Fruit fly (Drosophila melanogaster) whole organism, embryonic: ENCODE data around the gene CG3625.
A peak's percentile ranks its signal among the peaks of the same experiment; 100 is the strongest.

Experiments
- Abd-B ChIP-seq: fragments of 200-800 bp; sonication (Bioruptor generic); optimal IDR thresholded peaks from 2 replicates; lab custom pipeline; 2018; ENCODE audit warnings: missing biosample characterization, mild to moderate bottlenecking, missing genetic modification characterization, moderate library complexity
- Adf1 ChIP-seq: fragments of 200-800 bp; sonication (Bioruptor generic); IDR thresholded peaks from 2 replicates; pipeline ENCODE4 v1.3.6; 2022; ENCODE audit warnings: missing biosample characterization, missing genetic modification characterization
- CG10274 ChIP-seq: fragments of 200-800 bp; sonication (Bioruptor generic); optimal IDR thresholded peaks from 3 replicates; lab custom pipeline; 2017; ENCODE audit warnings: missing biosample characterization, mild to moderate bottlenecking, missing genetic modification characterization
- CG10959 ChIP-seq: fragments of 200-800 bp; sonication (Bioruptor generic); IDR thresholded peaks from 2 replicates; pipeline ENCODE4 v1.3.6; 2022; ENCODE audit warnings: missing biosample characterization, missing genetic modification characterization
- CG10979 ChIP-seq: fragments of 200-800 bp; sonication (Bioruptor generic); optimal IDR thresholded peaks from 2 replicates; lab custom pipeline; 2018; ENCODE audit warnings: missing biosample characterization, mild to moderate bottlenecking, missing genetic modification characterization, moderate library complexity
- CG11696 ChIP-seq: fragments of 200-800 bp; sonication (Bioruptor generic); IDR thresholded peaks from 2 replicates; pipeline ENCODE4 v1.3.6; 2022; ENCODE audit warnings: missing biosample characterization, missing genetic modification characterization
- CG12219 ChIP-seq: fragments of 200-800 bp; sonication (Bioruptor generic); optimal IDR thresholded peaks from 3 replicates; lab custom pipeline; 2018; ENCODE audit warnings: missing biosample characterization, mild to moderate bottlenecking, missing genetic modification characterization
- CG13424 ChIP-seq: fragments of 200-800 bp; sonication (Bioruptor generic); optimal IDR thresholded peaks from 2 replicates; lab custom pipeline; 2019; ENCODE audit warnings: missing biosample characterization, mild to moderate bottlenecking, missing genetic modification characterization, moderate library complexity
- CG15269 ChIP-seq: fragments of 200-800 bp; sonication (Bioruptor generic); optimal IDR thresholded peaks from 2 replicates; lab custom pipeline; 2018; ENCODE audit warnings: missing biosample characterization, mild to moderate bottlenecking, missing genetic modification characterization, moderate library complexity
- CG2678 ChIP-seq: fragments of 200-800 bp; sonication (Bioruptor generic); optimal IDR thresholded peaks from 3 replicates; lab custom pipeline; 2019; ENCODE audit warnings: missing biosample characterization, mild to moderate bottlenecking, missing genetic modification characterization, moderate library complexity
- CG31224 ChIP-seq: fragments of 200-800 bp; sonication (Bioruptor generic); IDR thresholded peaks from 2 replicates; pipeline ENCODE4 v1.3.6; 2022; ENCODE audit warnings: missing biosample characterization, missing genetic modification characterization
- CG33213 ChIP-seq: fragments of 200-800 bp; sonication (Bioruptor generic); optimal IDR thresholded peaks from 3 replicates; lab custom pipeline; 2016; ENCODE audit warnings: missing biosample characterization, missing genetic modification characterization
- CG4282 ChIP-seq: fragments of 200-800 bp; sonication (Bioruptor generic); optimal IDR thresholded peaks from 2 replicates; lab custom pipeline; 2016; ENCODE audit warnings: missing biosample characterization, missing genetic modification characterization
- CG4730 ChIP-seq: fragments of 200-800 bp; sonication (Bioruptor generic); IDR thresholded peaks from 2 replicates; pipeline ENCODE4 v1.3.6; 2022; ENCODE audit warnings: missing biosample characterization, missing genetic modification characterization
- CG6791 ChIP-seq: fragments of 200-800 bp; sonication (Bioruptor generic); IDR thresholded peaks from 3 replicates; pipeline ENCODE4 v1.3.6; 2022; ENCODE audit warnings: missing biosample characterization, missing genetic modification characterization; ENCODE audit not compliant: partially characterized antibody
- CG7372 ChIP-seq: fragments of 200-800 bp; sonication (Bioruptor generic); IDR thresholded peaks from 2 replicates; pipeline ENCODE4 v1.3.6; 2022; ENCODE audit warnings: missing biosample characterization, missing genetic modification characterization
- CG7786 ChIP-seq: fragments of 200-800 bp; sonication (Bioruptor generic); optimal IDR thresholded peaks from 2 replicates; lab custom pipeline; 2016; ENCODE audit warnings: missing biosample characterization, missing genetic modification characterization
- CG7928 ChIP-seq: fragments of 200-800 bp; sonication (Bioruptor generic); optimal IDR thresholded peaks from 2 replicates; lab custom pipeline; 2017; ENCODE audit warnings: missing biosample characterization, mild to moderate bottlenecking, missing genetic modification characterization
- CG8281 ChIP-seq: fragments of 200-800 bp; sonication (Bioruptor generic); optimal IDR thresholded peaks from 2 replicates; lab custom pipeline; 2018; ENCODE audit warnings: missing biosample characterization, mild to moderate bottlenecking, missing genetic modification characterization, moderate library complexity
- CG8290 ChIP-seq, 3 experiments: fragments of 200-800 bp; sonication (Bioruptor generic); optimal IDR thresholded peaks; 2 replicates each; lab custom pipeline; 2016 to 2019; ENCODE audit warnings: missing biosample characterization in 3 of 3, missing genetic modification characterization in 3 of 3, mild to moderate bottlenecking in 2 of 3, moderate library complexity in 1 of 3
- CG8765 ChIP-seq: fragments of 200-800 bp; sonication (Bioruptor generic); IDR thresholded peaks from 2 replicates; pipeline ENCODE4 v1.3.6; 2022; ENCODE audit warnings: missing biosample characterization, missing genetic modification characterization
- CG9932 ChIP-seq: fragments of 200-800 bp; sonication (Bioruptor generic); IDR thresholded peaks from 2 replicates; pipeline ENCODE4 v1.3.6; 2022; ENCODE audit warnings: missing biosample characterization, missing genetic modification characterization
- CHES-1-like ChIP-seq: fragments of 200-800 bp; sonication (Bioruptor generic); optimal IDR thresholded peaks from 2 replicates; lab custom pipeline; 2016; ENCODE audit warnings: missing biosample characterization, missing genetic modification characterization
- Drgx ChIP-seq: fragments of 200-800 bp; sonication (Bioruptor generic); IDR thresholded peaks from 2 replicates; pipeline ENCODE4 v1.3.6; 2022; ENCODE audit warnings: missing biosample characterization, missing genetic modification characterization
- E2f2 ChIP-seq: fragments of 200-800 bp; sonication (Bioruptor generic); IDR thresholded peaks from 2 replicates; pipeline ENCODE4 v1.3.6; 2022; ENCODE audit warnings: missing biosample characterization, missing genetic modification characterization
- Ets97D ChIP-seq: fragments of 200-800 bp; sonication (Bioruptor generic); optimal IDR thresholded peaks from 3 replicates; lab custom pipeline; 2016; ENCODE audit warnings: missing biosample characterization, missing genetic modification characterization
- Fer1 ChIP-seq: fragments of 200-800 bp; sonication (Bioruptor generic); optimal IDR thresholded peaks from 2 replicates; lab custom pipeline; 2017; ENCODE audit warnings: missing biosample characterization, mild to moderate bottlenecking, missing genetic modification characterization
- HmgZ ChIP-seq: fragments of 200-800 bp; sonication (Bioruptor generic); optimal IDR thresholded peaks from 2 replicates; lab custom pipeline; 2018; ENCODE audit warnings: missing biosample characterization, mild to moderate bottlenecking, missing genetic modification characterization
- Jarid2 ChIP-seq: fragments of 200-800 bp; sonication (Bioruptor generic); optimal IDR thresholded peaks from 3 replicates; lab custom pipeline; 2017; ENCODE audit warnings: mild to moderate bottlenecking, missing biosample characterization, missing genetic modification reagents, missing genetic modification characterization
- Mrtf ChIP-seq: fragments of 200-800 bp; sonication (Bioruptor generic); IDR thresholded peaks from 3 replicates; pipeline ENCODE4 v1.3.6; 2022; ENCODE audit warnings: missing biosample characterization, missing genetic modification characterization
- NFAT ChIP-seq: fragments of 200-800 bp; sonication (Bioruptor generic); IDR thresholded peaks from 2 replicates; pipeline ENCODE4 v1.3.6; 2022; ENCODE audit warnings: missing biosample characterization, missing genetic modification characterization
- NK7.1 ChIP-seq: fragments of 200-800 bp; sonication (Bioruptor generic); optimal IDR thresholded peaks from 3 replicates; lab custom pipeline; 2016; ENCODE audit warnings: missing biosample characterization, missing genetic modification characterization
- Nf-YA ChIP-seq: fragments of 200-800 bp; sonication (Bioruptor generic); IDR thresholded peaks from 2 replicates; pipeline ENCODE4 v1.3.6; 2022; ENCODE audit warnings: missing biosample characterization, missing genetic modification characterization
- Oaz ChIP-seq: fragments of 200-800 bp; sonication (Bioruptor generic); IDR thresholded peaks from 2 replicates; pipeline ENCODE4 v1.3.6; 2022; ENCODE audit warnings: missing biosample characterization, missing genetic modification characterization
- Rx ChIP-seq: fragments of 200-800 bp; sonication (Bioruptor generic); IDR thresholded peaks from 2 replicates; pipeline ENCODE4 v1.3.6; 2022; ENCODE audit warnings: missing biosample characterization, missing genetic modification characterization
- Spps ChIP-seq: fragments of 200-800 bp; sonication (Bioruptor generic); optimal IDR thresholded peaks from 2 replicates; lab custom pipeline; 2018; ENCODE audit warnings: missing biosample characterization, mild to moderate bottlenecking, missing genetic modification characterization
- Vsx1 ChIP-seq: fragments of 200-800 bp; sonication (Bioruptor generic); optimal IDR thresholded peaks from 2 replicates; lab custom pipeline; 2017; ENCODE audit warnings: missing biosample characterization, mild to moderate bottlenecking, missing genetic modification characterization, missing genetic modification reagents
- amos ChIP-seq: fragments of 200-800 bp; sonication (Bioruptor generic); IDR thresholded peaks from 2 replicates; pipeline ENCODE4 v1.3.6; 2022; ENCODE audit warnings: missing biosample characterization, missing genetic modification characterization; ENCODE audit not compliant: partially characterized antibody
- ato ChIP-seq: fragments of 200-800 bp; sonication (Bioruptor generic); IDR thresholded peaks from 2 replicates; pipeline ENCODE4 v1.3.6; 2022; ENCODE audit warnings: missing biosample characterization, missing genetic modification characterization; ENCODE audit not compliant: partially characterized antibody
- ci ChIP-seq: fragments of 200-800 bp; sonication (Bioruptor generic); IDR thresholded peaks from 3 replicates; pipeline ENCODE4 v1.3.6; 2022; ENCODE audit warnings: missing biosample characterization, missing genetic modification characterization
- dysf ChIP-seq: fragments of 200-800 bp; sonication (Bioruptor generic); IDR thresholded peaks from 3 replicates; pipeline ENCODE4 v1.3.6; 2022; ENCODE audit warnings: missing biosample characterization, missing genetic modification characterization
- fru ChIP-seq: fragments of >200 bp; optimal IDR thresholded peaks from 2 replicates; lab custom pipeline; 2017
- gcm2 ChIP-seq: fragments of 200-800 bp; sonication (Bioruptor generic); optimal IDR thresholded peaks from 2 replicates; lab custom pipeline; 2016; ENCODE audit warnings: missing biosample characterization, missing genetic modification characterization
- grn ChIP-seq: fragments of 200-800 bp; sonication (Bioruptor generic); optimal IDR thresholded peaks from 3 replicates; lab custom pipeline; 2017; ENCODE audit warnings: missing biosample characterization, missing genetic modification characterization
- kah ChIP-seq: fragments of 200-800 bp; sonication (Bioruptor generic); optimal IDR thresholded peaks from 2 replicates; lab custom pipeline; 2018; ENCODE audit warnings: missing biosample characterization, mild to moderate bottlenecking, missing genetic modification characterization
- ken ChIP-seq: fragments of 200-800 bp; sonication (Bioruptor generic); IDR thresholded peaks from 3 replicates; pipeline ENCODE4 v1.3.6; 2022; ENCODE audit warnings: missing biosample characterization, missing genetic modification characterization
- knrl ChIP-seq: fragments of 200-800 bp; sonication (Bioruptor generic); IDR thresholded peaks from 3 replicates; pipeline ENCODE4 v1.3.6; 2022; ENCODE audit warnings: missing biosample characterization, missing genetic modification characterization; ENCODE audit not compliant: partially characterized antibody
- peb ChIP-seq: fragments of 200-800 bp; sonication (Bioruptor generic); IDR thresholded peaks from 2 replicates; pipeline ENCODE4 v1.3.6; 2022; ENCODE audit warnings: missing biosample characterization, missing genetic modification characterization
- sens-2 ChIP-seq: fragments of 200-800 bp; sonication (Bioruptor generic); IDR thresholded peaks from 2 replicates; pipeline ENCODE4 v1.3.6; 2022; ENCODE audit warnings: missing biosample characterization, missing genetic modification characterization
- trh ChIP-seq: fragments of 200-800 bp; sonication (Bioruptor generic); optimal IDR thresholded peaks from 2 replicates; lab custom pipeline; 2016; ENCODE audit warnings: missing biosample characterization, missing genetic modification characterization
- usp ChIP-seq: fragments of >200 bp; optimal IDR thresholded peaks from 2 replicates; lab custom pipeline; 2017; ENCODE audit warnings: missing biosample characterization, missing genetic modification characterization
- wdn ChIP-seq: fragments of 200-800 bp; sonication (Bioruptor generic); IDR thresholded peaks from 2 replicates; pipeline ENCODE4 v1.3.6; 2022; ENCODE audit warnings: missing biosample characterization, missing genetic modification characterization

CG3625 gene

dm6 chr2L:305646-306045 lies 14.1 kb upstream of the CG3625 start, which contains the start of gene Plc21C (continued):
- no peak; the same call in 2 of the 3 replicates for TF ChIP-seq dysf
- TF ChIP-seq ken (GFP tag; lab: Robert Waterston, UW): no peak
- no peak for TF ChIP-seq Oaz (GFP tag; lab: Robert Waterston, UW)
- no peak for TF ChIP-seq sens-2 (GFP tag; lab: Robert Waterston, UW)
- no peak for TF ChIP-seq CG6791
- TF ChIP-seq CG10979 (tag; lab: Kevin White, UChicago): peak; percentile 21
- no peak for TF ChIP-seq CG7372 (GFP tag; lab: Robert Waterston, UW)
- peak; percentile 56 for TF ChIP-seq CG2678 (tag; lab: Kevin White, UChicago)
- no peak for TF ChIP-seq CG12219
- no peak for TF ChIP-seq Nf-YA (GFP tag; lab: Robert Waterston, UW)
- TF ChIP-seq ato (GFP tag; lab: Robert Waterston, UW): no peak
- TF ChIP-seq CG8290 (GFP tag; optimal IDR thresholded peaks at IDR 0.05; lab: Kevin White, UChicago): no peak
- peak in 1 of 2 experiments; percentile 56 for TF ChIP-seq CG8290 (tag; optimal IDR thresholded peaks at IDR 0.05; lab: Kevin White, UChicago)
- TF ChIP-seq amos (GFP tag; lab: Robert Waterston, UW): peak; percentile 31; the same call in 1 of the 2 replicates
- TF ChIP-seq trh (GFP tag; lab: Kevin White, UChicago): no peak
- no peak for TF ChIP-seq CG10274 (GFP tag; lab: Kevin White, UChicago)
- TF ChIP-seq CG13424 (tag; lab: Kevin White, UChicago): peak; percentile 63
- peak; percentile 92 for TF ChIP-seq Adf1 (GFP tag; lab: Robert Waterston, UW)
- no peak for TF ChIP-seq CG31224 (GFP tag; lab: Robert Waterston, UW)
- TF ChIP-seq Abd-B (GFP tag; lab: Kevin White, UChicago): peak; percentile 49
- no peak for TF ChIP-seq Mrtf (GFP tag; lab: Robert Waterston, UW)
- no peak for TF ChIP-seq usp (GFP tag; lab: Kevin White, UChicago)
- peak; percentile 24 for TF ChIP-seq Spps
- TF ChIP-seq CG11696 (GFP tag; lab: Robert Waterston, UW): no peak
- TF ChIP-seq Rx (GFP tag; lab: Robert Waterston, UW): no peak
- TF ChIP-seq Jarid2 (GFP tag; lab: Kevin White, UChicago): peak; percentile 16
- peak; percentile 80 for TF ChIP-seq HmgZ
- 0 out of 3 replicates have a peak, but pooled peaks have one; percentile 16 for TF ChIP-seq ci (GFP tag; lab: Robert Waterston, UW)
- peak; percentile 52 for TF ChIP-seq CG33213 (GFP tag; lab: Kevin White, UChicago)
- TF ChIP-seq CG7928: peak; percentile 42
- no peak for TF ChIP-seq CG8281 (tag; lab: Kevin White, UChicago)
- TF ChIP-seq CG7786 (GFP tag; lab: Kevin White, UChicago): no peak
- peak; percentile 84 for TF ChIP-seq Ets97D
- TF ChIP-seq grn (GFP tag; lab: Kevin White, UChicago): peak; percentile 48
- TF ChIP-seq kah: no peak
- TF ChIP-seq knrl (GFP tag; lab: Robert Waterston, UW): peak; percentile 57; the same call in 2 of the 3 replicates
- peak; percentile 27 for TF ChIP-seq gcm2 (GFP tag; lab: Kevin White, UChicago)
- TF ChIP-seq Fer1 (GFP tag; lab: Kevin White, UChicago): peak; percentile 51
- peak; percentile 59 for TF ChIP-seq CHES-1-like (GFP tag; lab: Kevin White, UChicago)
- TF ChIP-seq CG8765: no peak
- TF ChIP-seq peb (GFP tag; lab: Robert Waterston, UW): no peak
- TF ChIP-seq CG4282 (GFP tag; lab: Kevin White, UChicago): no peak
- TF ChIP-seq Vsx1 (GFP tag; lab: Kevin White, UChicago): no peak
- TF ChIP-seq CG4730 (GFP tag; lab: Robert Waterston, UW): no peak
- no peak for TF ChIP-seq fru
- TF ChIP-seq E2f2 (GFP tag; lab: Robert Waterston, UW): peak; percentile 100
- no peak for TF ChIP-seq CG10959 (GFP tag; lab: Robert Waterston, UW)
- peak; percentile 35 for TF ChIP-seq CG15269
- TF ChIP-seq CG9932 (GFP tag; lab: Robert Waterston, UW): peak; percentile 65
- no peak for TF ChIP-seq wdn (GFP tag; lab: Robert Waterston, UW)
- 0 out of 2 replicates have a peak, but pooled peaks have one; percentile 29 for TF ChIP-seq NFAT (GFP tag; lab: Robert Waterston, UW)
- TF ChIP-seq NK7.1 (GFP tag; lab: Kevin White, UChicago): peak; percentile 49
- no peak for TF ChIP-seq Drgx (GFP tag; lab: Robert Waterston, UW)
